Fruit fly (Drosophila melanogaster) whole organism, embryonic: ENCODE data around the gene CG15764.

Source experiments
- Abd-B ChIP-seq: fragments of 200-800 bp; sonication (Bioruptor generic); optimal IDR thresholded peaks from 2 replicates; lab custom pipeline; 2018; ENCODE audit warnings: missing biosample characterization, mild to moderate bottlenecking, missing genetic modification characterization, moderate library complexity
- Atf3 ChIP-seq: fragments of 200-800 bp; sonication (Bioruptor generic); optimal IDR thresholded peaks from 3 replicates; lab custom pipeline; 2016; ENCODE audit warnings: missing biosample characterization, missing genetic modification characterization
- Awh ChIP-seq: fragments of 200-800 bp; sonication (Bioruptor generic); IDR thresholded peaks from 2 replicates; pipeline ENCODE4, ENCODE4 v1.3.6; 2022; ENCODE audit warnings: missing biosample characterization, missing genetic modification characterization
- CG10267 ChIP-seq: fragments of 200-800 bp; sonication (Bioruptor generic); optimal IDR thresholded peaks from 2 replicates; lab custom pipeline; 2018; ENCODE audit warnings: missing biosample characterization, mild to moderate bottlenecking, missing genetic modification characterization, moderate library complexity
- CG10462 ChIP-seq: fragments of 200-800 bp; sonication (Bioruptor generic); optimal IDR thresholded peaks from 2 replicates; lab custom pipeline; 2016; ENCODE audit warnings: missing biosample characterization, missing genetic modification characterization
- CG10543 ChIP-seq: fragments of 200-800 bp; sonication (Bioruptor generic); optimal IDR thresholded peaks from 3 replicates; lab custom pipeline; 2017; ENCODE audit warnings: missing biosample characterization, mild to moderate bottlenecking, missing genetic modification characterization, moderate library complexity
- CG11560 ChIP-seq: fragments of 200-800 bp; sonication (Bioruptor generic); IDR thresholded peaks from 3 replicates; pipeline ENCODE4 v1.3.6; 2022; ENCODE audit warnings: missing biosample characterization, missing genetic modification characterization
- CG14014 ChIP-seq: fragments of 200-800 bp; sonication (Bioruptor generic); IDR thresholded peaks from 2 replicates; pipeline ENCODE4 v1.3.6; 2022; ENCODE audit warnings: missing biosample characterization, missing genetic modification characterization
- CG14050 ChIP-seq: fragments of 200-800 bp; sonication (Bioruptor generic); IDR thresholded peaks from 3 replicates; pipeline ENCODE4 v1.3.6; 2022; ENCODE audit warnings: missing biosample characterization, missing genetic modification characterization
- CG1529 ChIP-seq: fragments of 200-800 bp; sonication (Bioruptor generic); optimal IDR thresholded peaks from 3 replicates; lab custom pipeline; 2018; ENCODE audit warnings: missing biosample characterization, missing genetic modification characterization
- CG15601 ChIP-seq: fragments of 200-800 bp; sonication (Bioruptor generic); optimal IDR thresholded peaks from 3 replicates; lab custom pipeline; 2019; ENCODE audit warnings: missing biosample characterization, mild to moderate bottlenecking, missing genetic modification characterization, moderate library complexity
- CG17359 ChIP-seq: fragments of 200-800 bp; sonication (Bioruptor generic); optimal IDR thresholded peaks from 3 replicates; lab custom pipeline; 2018; ENCODE audit warnings: missing biosample characterization, mild to moderate bottlenecking, missing genetic modification characterization, moderate library complexity
- CG1792 ChIP-seq: fragments of 200-800 bp; sonication (Bioruptor generic); optimal IDR thresholded peaks from 2 replicates; lab custom pipeline; 2016; ENCODE audit warnings: missing biosample characterization, missing genetic modification characterization
- CG2116 ChIP-seq: fragments of 200-800 bp; sonication (Bioruptor generic); optimal IDR thresholded peaks from 3 replicates; lab custom pipeline; 2018; ENCODE audit warnings: missing biosample characterization, mild to moderate bottlenecking, missing genetic modification characterization
- CG30431 ChIP-seq: fragments of 200-800 bp; sonication (Bioruptor generic); optimal IDR thresholded peaks from 2 replicates; lab custom pipeline; 2017; ENCODE audit warnings: missing biosample characterization, missing genetic modification characterization
- CG4360 ChIP-seq: fragments of 200-800 bp; sonication (Bioruptor generic); IDR thresholded peaks from 2 replicates; pipeline ENCODE4 v1.3.6; 2022; ENCODE audit warnings: missing biosample characterization, missing genetic modification characterization
- CG4404 ChIP-seq: fragments of 200-800 bp; sonication (Bioruptor generic); IDR thresholded peaks from 2 replicates; pipeline ENCODE4 v1.3.6; 2022; ENCODE audit warnings: missing biosample characterization, missing genetic modification characterization
- CG4730 ChIP-seq: fragments of 200-800 bp; sonication (Bioruptor generic); IDR thresholded peaks from 2 replicates; pipeline ENCODE4 v1.3.6; 2022; ENCODE audit warnings: missing biosample characterization, missing genetic modification characterization
- CG6175 ChIP-seq: fragments of 200-800 bp; sonication (Bioruptor generic); IDR thresholded peaks from 3 replicates; pipeline ENCODE4 v1.3.6; 2022; ENCODE audit warnings: missing biosample characterization, missing genetic modification characterization
- CG7357 ChIP-seq: fragments of 200-800 bp; sonication (Bioruptor generic); IDR thresholded peaks from 3 replicates; pipeline ENCODE4 v1.3.6; 2022; ENCODE audit warnings: missing biosample characterization, missing genetic modification characterization
- CG7556 ChIP-seq: fragments of 200-800 bp; sonication (Bioruptor generic); optimal IDR thresholded peaks from 2 replicates; lab custom pipeline; 2017; ENCODE audit warnings: missing biosample characterization, mild to moderate bottlenecking, missing genetic modification characterization
- CG8478 ChIP-seq: fragments of >200 bp; optimal IDR thresholded peaks from 2 replicates; lab custom pipeline; 2018
- D19A ChIP-seq: fragments of 200-800 bp; optimal IDR thresholded peaks from 3 replicates; lab custom pipeline; 2019; ENCODE audit warnings: missing biosample characterization, mild to moderate bottlenecking, missing genetic modification characterization, moderate library complexity
- Dip3 ChIP-seq: fragments of 200-800 bp; sonication (Bioruptor generic); optimal IDR thresholded peaks from 3 replicates; lab custom pipeline; 2016; ENCODE audit warnings: missing biosample characterization, missing genetic modification characterization
- Doc2 ChIP-seq: fragments of 200-800 bp; sonication (Bioruptor generic); IDR thresholded peaks from 2 replicates; pipeline ENCODE4 v1.3.6; 2022; ENCODE audit warnings: missing biosample characterization, missing genetic modification characterization
- Gug ChIP-seq: fragments of 200-800 bp; sonication (Bioruptor generic); IDR thresholded peaks from 4 replicates; pipeline ENCODE4 v1.3.6; 2022; ENCODE audit warnings: missing biosample characterization, missing genetic modification characterization
- HmgZ ChIP-seq: fragments of 200-800 bp; sonication (Bioruptor generic); optimal IDR thresholded peaks from 2 replicates; lab custom pipeline; 2018; ENCODE audit warnings: missing biosample characterization, mild to moderate bottlenecking, missing genetic modification characterization
- Hsf ChIP-seq: fragments of 200-800 bp; sonication (Bioruptor generic); optimal IDR thresholded peaks from 3 replicates; lab custom pipeline; 2016; ENCODE audit warnings: missing biosample characterization, missing genetic modification characterization
- Jarid2 ChIP-seq: fragments of 200-800 bp; sonication (Bioruptor generic); optimal IDR thresholded peaks from 3 replicates; lab custom pipeline; 2017; ENCODE audit warnings: mild to moderate bottlenecking, missing biosample characterization, missing genetic modification reagents, missing genetic modification characterization
- Lim3 ChIP-seq: fragments of 200-800 bp; sonication (Bioruptor generic); IDR thresholded peaks from 2 replicates; pipeline ENCODE4 v1.3.6; 2022; ENCODE audit warnings: missing biosample characterization, missing genetic modification characterization
- Pdp1 ChIP-seq, 2 experiments: fragments of 200-800 bp; sonication (Bioruptor generic); optimal IDR thresholded peaks; 3 replicates each; lab custom pipeline; 2016; ENCODE audit warnings: missing biosample characterization in 2 of 2, missing genetic modification characterization in 2 of 2, mild to moderate bottlenecking in 1 of 2, moderate library complexity in 1 of 2
- bcd ChIP-seq: fragments of 200-800 bp; sonication (Bioruptor generic); optimal IDR thresholded peaks from 2 replicates; lab custom pipeline; 2017; ENCODE audit warnings: missing biosample characterization, mild to moderate bottlenecking, missing genetic modification characterization
- croc ChIP-seq: fragments of 200-800 bp; sonication (Bioruptor generic); conservative IDR thresholded peaks from 3 replicates; pipeline ENCODE4 v1.3.6; 2022; ENCODE audit warnings: missing biosample characterization, missing genetic modification characterization
- dan ChIP-seq: fragments of 200-800 bp; sonication (Bioruptor generic); IDR thresholded peaks from 2 replicates; pipeline ENCODE4 v1.3.6; 2022; ENCODE audit warnings: missing biosample characterization, missing genetic modification characterization
- ewg ChIP-seq: fragments of 200-800 bp; sonication (Bioruptor generic); optimal IDR thresholded peaks from 3 replicates; lab custom pipeline; 2017; ENCODE audit warnings: mild to moderate bottlenecking, missing biosample characterization, missing genetic modification reagents, missing genetic modification characterization
- eyg ChIP-seq: fragments of 200-800 bp; sonication (Bioruptor generic); optimal IDR thresholded peaks from 3 replicates; lab custom pipeline; 2016; ENCODE audit warnings: missing biosample characterization, missing genetic modification characterization
- fu2 ChIP-seq: fragments of 200-800 bp; sonication (Bioruptor generic); optimal IDR thresholded peaks from 2 replicates; lab custom pipeline; 2016; ENCODE audit warnings: missing biosample characterization, missing genetic modification characterization
- hkb ChIP-seq, 2 experiments: fragments of 200-800 bp in 1 of 2; fragments of >200 bp in 1 of 2; sonication (Bioruptor generic) in 1 of 2; IDR thresholded peaks in 1 of 2; optimal IDR thresholded peaks in 1 of 2; 2 replicates each; pipeline versions ENCODE4 v1.3.6 to Lab custom; 2017 to 2022; ENCODE audit warnings: missing biosample characterization in 1 of 2, missing genetic modification characterization in 1 of 2
- kay ChIP-seq: fragments of 200-800 bp; sonication (Bioruptor generic); optimal IDR thresholded peaks from 2 replicates; lab custom pipeline; 2016; ENCODE audit warnings: missing biosample characterization, missing genetic modification characterization
- ken ChIP-seq: fragments of 200-800 bp; sonication (Bioruptor generic); IDR thresholded peaks from 3 replicates; pipeline ENCODE4 v1.3.6; 2022; ENCODE audit warnings: missing biosample characterization, missing genetic modification characterization
- lilli ChIP-seq: fragments of 200-800 bp; sonication (Bioruptor generic); optimal IDR thresholded peaks from 3 replicates; lab custom pipeline; 2016; ENCODE audit warnings: missing biosample characterization, missing genetic modification characterization
- rib ChIP-seq: fragments of 200-800 bp; sonication (Bioruptor generic); IDR thresholded peaks from 2 replicates; pipeline ENCODE4 v1.3.6; 2022; ENCODE audit warnings: missing biosample characterization, missing genetic modification characterization
- sd ChIP-seq: fragments of 200-800 bp; sonication (Bioruptor generic); optimal IDR thresholded peaks from 3 replicates; lab custom pipeline; 2018; ENCODE audit warnings: missing biosample characterization, mild to moderate bottlenecking, missing genetic modification characterization, moderate library complexity
- sens ChIP-seq: fragments of 200-800 bp; sonication (Bioruptor generic); peaks from one replicate; lab custom pipeline; 2016; ENCODE audit warnings: missing biosample characterization, missing genetic modification characterization
- so ChIP-seq: fragments of 200-800 bp; sonication (Bioruptor generic); IDR thresholded peaks from 3 replicates; pipeline ENCODE4 v1.3.6; 2022; ENCODE audit warnings: missing biosample characterization, missing genetic modification characterization
- sqz ChIP-seq: fragments of 200-800 bp; sonication (Bioruptor generic); optimal IDR thresholded peaks from 3 replicates; lab custom pipeline; 2018; ENCODE audit warnings: missing biosample characterization, mild to moderate bottlenecking, missing genetic modification characterization
- stwl ChIP-seq: fragments of 200-800 bp; sonication (Bioruptor generic); optimal IDR thresholded peaks from 3 replicates; lab custom pipeline; 2018; ENCODE audit warnings: missing biosample characterization, mild to moderate bottlenecking, missing genetic modification characterization, moderate library complexity
- tll ChIP-seq, 2 experiments: fragments of 200-800 bp in 1 of 2; fragments of >200 bp in 1 of 2; sonication (Bioruptor generic) in 1 of 2; optimal IDR thresholded peaks; 2 replicates each; lab custom pipeline; 2017 to 2019; ENCODE audit warnings: missing biosample characterization in 2 of 2, missing genetic modification characterization in 2 of 2, mild to moderate bottlenecking in 1 of 2, moderate library complexity in 1 of 2
- ttk ChIP-seq: fragments of 200-800 bp; sonication (Bioruptor generic); IDR thresholded peaks from 2 replicates; pipeline ENCODE4 v2.1.2; 2022; ENCODE audit warnings: missing biosample characterization, missing genetic modification characterization
- vvl ChIP-seq: fragments of 200-800 bp; sonication (Bioruptor generic); IDR thresholded peaks from 2 replicates; pipeline ENCODE4 v1.3.6; 2022; ENCODE audit warnings: missing biosample characterization, missing genetic modification characterization
- wek ChIP-seq: fragments of 200-800 bp; sonication (Bioruptor generic); optimal IDR thresholded peaks from 3 replicates; lab custom pipeline; 2018; ENCODE audit warnings: missing biosample characterization, mild to moderate bottlenecking, missing genetic modification characterization, moderate library complexity

Gene CG15764

DNA sequence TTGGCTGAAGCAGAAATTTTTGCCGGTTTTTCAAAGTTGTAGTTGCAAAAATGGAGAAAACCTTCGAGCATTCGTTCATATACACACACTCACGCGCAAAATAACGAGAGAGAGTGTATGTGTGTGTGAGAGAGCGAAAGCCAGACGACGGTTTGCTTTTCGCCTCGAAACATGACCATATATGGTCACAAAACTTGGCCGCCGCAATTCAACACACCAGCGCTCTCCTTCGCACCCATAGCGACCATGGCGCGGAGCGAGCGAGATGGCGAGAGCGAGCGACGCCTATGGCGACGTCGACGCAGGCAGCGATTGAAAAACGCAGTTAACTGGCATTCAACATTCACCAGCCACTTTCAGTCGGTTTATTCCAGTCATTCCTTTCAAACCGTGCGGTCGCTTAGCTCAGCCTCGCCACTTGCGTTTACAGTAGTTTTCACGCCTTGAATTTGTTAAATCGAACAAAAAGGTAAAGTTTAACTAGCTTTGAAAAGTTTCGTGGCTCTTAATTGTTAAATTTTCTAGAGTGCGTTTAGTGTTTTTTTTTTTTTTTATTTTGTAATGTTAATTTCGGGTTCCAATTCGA is 32.8 kb downstream of the CG15764 start (continued):
- TF ChIP-seq CG4404 (GFP tag; lab: Robert Waterston, UW) (no peak), CG4360 (no peak), CG1792 (no peak), Doc2 (GFP tag; lab: Robert Waterston, UW) (no peak), eyg (GFP tag; lab: Kevin White, UChicago) (peak; percentile 13), Gug (GFP tag; lab: Robert Waterston, UW) (0 out of 4 replicates have a peak, but pooled peaks have one; percentile 13), CG10543 (GFP tag; lab: Kevin White, UChicago) (peak; percentile 73), CG6175 (0 out of 3 replicates have a peak, but pooled peaks have one; percentile 47), CG11560 (tag; lab: Robert Waterston, UW) (no peak), CG15601 (tag; lab: Kevin White, UChicago) (peak; percentile 99), CG7357 (GFP tag; lab: Robert Waterston, UW) (no peak), D19A (peak; percentile 17), vvl (GFP tag; lab: Robert Waterston, UW) (peak; percentile 61; the same call in 1 of the 2 replicates), CG4730 (GFP tag; lab: Robert Waterston, UW) (no peak), tll (GFP tag; optimal IDR thresholded peaks at IDR 0.05; lab: Kevin White, UChicago) (peak in 1 of 2 experiments; percentile 6), CG10462 (no peak), ken (GFP tag; lab: Robert Waterston, UW) (no peak), Jarid2 (GFP tag; lab: Kevin White, UChicago) (peak; percentile 76), CG30431 (GFP tag; lab: Kevin White, UChicago) (no peak), bcd (GFP tag; lab: Kevin White, UChicago) (no peak), sd (tag; lab: Kevin White, UChicago) (peak; percentile 74), CG7556 (GFP tag; lab: Kevin White, UChicago) (no peak), rib (GFP tag; lab: Robert Waterston, UW) (peak; percentile 73; the same call in 1 of the 2 replicates), ttk (no peak), Lim3 (no peak), CG10267 (tag; lab: Kevin White, UChicago) (peak; percentile 17), CG8478 (lab: Kevin White, UChicago) (peak; percentile 87), sens (GFP tag; lab: Kevin White, UChicago) (peak; percentile 92), CG2116 (GFP tag; lab: Kevin White, UChicago) (peak; percentile 23), so (GFP tag; lab: Robert Waterston, UW) (no peak), CG14014 (GFP tag; lab: Robert Waterston, UW) (no peak; the same call in 1 of the 2 replicates), hkb (optimal IDR thresholded peaks at IDR 0.05; lab: Kevin White, UChicago) (no peak), hkb (GFP tag; IDR thresholded peaks at IDR 0.05; lab: Robert Waterston, UW) (0 out of 2 replicates have a peak, but pooled peaks have one; percentile 27), fu2 (no peak), dan (no peak), stwl (tag; lab: Kevin White, UChicago) (no peak), kay (GFP tag; lab: Kevin White, UChicago) (no peak), lilli (GFP tag; lab: Kevin White, UChicago) (peak; percentile 78), Awh (GFP tag; lab: Robert Waterston, UW) (no peak), croc (GFP tag; lab: Robert Waterston, UW) (no peak), wek (peak; percentile 36), HmgZ (peak; percentile 23), Abd-B (GFP tag; lab: Kevin White, UChicago) (no peak), Dip3 (no peak), CG17359 (tag; lab: Kevin White, UChicago) (peak; percentile 6), Atf3 (GFP tag; lab: Kevin White, UChicago) (no peak), CG14050 (GFP tag; lab: Robert Waterston, UW) (no peak), Pdp1 (GFP tag; optimal IDR thresholded peaks at IDR 0.05; lab: Kevin White, UChicago) (peak in 1 of 2 experiments; percentile 33), ewg (GFP tag; lab: Kevin White, UChicago) (peak; percentile 50), Hsf (no peak), CG1529 (no peak), sqz (GFP tag; lab: Kevin White, UChicago) (peak; percentile 28)
